Fruit fly (Drosophila melanogaster): Measurements from ENCODE around the gene Uch-L5.
A peak's percentile ranks its signal among the peaks of the same experiment; 100 is the strongest.

Uch-L5 gene

dm6 chr3L:9460775-9461491 lies 15.8 kb downstream of the Uch-L5 start, which contains the start of the genes CG3434 and CG44838 (continued):
- peak; percentile 82 for TF ChIP-seq esn (GFP tag; optimal IDR thresholded peaks at IDR 0.05)
- peak; percentile 70 for TF ChIP-seq CG32006 (GFP tag; optimal IDR thresholded peaks at IDR 0.05)
- peak; percentile 77 for TF ChIP-seq CG31627 (GFP tag; optimal IDR thresholded peaks at IDR 0.05)
- TF ChIP-seq Sox15 (GFP tag; optimal IDR thresholded peaks at IDR 0.05): peak; percentile 65
- TF ChIP-seq fkh (GFP tag; optimal IDR thresholded peaks at IDR 0.05): peak; percentile 93
- TF ChIP-seq fd59A (GFP tag; optimal IDR thresholded peaks at IDR 0.05): peak; percentile 48
- TF ChIP-seq OdsH (GFP tag; optimal IDR thresholded peaks at IDR 0.05): peak; percentile 68
- peak; percentile 5 for TF ChIP-seq fd85E (GFP tag; optimal IDR thresholded peaks at IDR 0.05)
- peak; percentile 75 for TF ChIP-seq eg (GFP tag; IDR thresholded peaks at IDR 0.05)
- peak; percentile 81 for TF ChIP-seq Met (GFP tag; optimal IDR thresholded peaks at IDR 0.05)
- peak; percentile 92 for TF ChIP-seq Eip78C (GFP tag)
- TF ChIP-seq CG3919 (GFP tag; optimal IDR thresholded peaks at IDR 0.05): peak; percentile 76
- peak; percentile 55 for TF ChIP-seq Gug (GFP tag; IDR thresholded peaks at IDR 0.05)
- TF ChIP-seq Hr38 (GFP tag; optimal IDR thresholded peaks at IDR 0.05): no peak
- TF ChIP-seq CG11902 (GFP tag; optimal IDR thresholded peaks at IDR 0.05): peak; percentile 21
- TF ChIP-seq CG10669 (GFP tag; optimal IDR thresholded peaks at IDR 0.05): peak; percentile 28
- TF ChIP-seq CG16779 (tag; optimal IDR thresholded peaks at IDR 0.05): peak; percentile 12
- TF ChIP-seq CG1621 (tag; optimal IDR thresholded peaks at IDR 0.05): peak; percentile 37
- peak; percentile 74 for TF ChIP-seq lz (GFP tag; optimal IDR thresholded peaks at IDR 0.05)

- TF ChIP-seq vri (GFP tag; optimal IDR thresholded peaks at IDR 0.05) (peak; percentile 99), OdsH (GFP tag; optimal IDR thresholded peaks at IDR 0.05) (peak; percentile 99), CG6276 (GFP tag; optimal IDR thresholded peaks at IDR 0.05) (peak; percentile 100), CG31627 (GFP tag; optimal IDR thresholded peaks at IDR 0.05) (peak; percentile 99), dac (GFP tag; optimal IDR thresholded peaks at IDR 0.05) (peak; percentile 99), pdm3 (GFP tag; optimal IDR thresholded peaks at IDR 0.05) (peak; percentile 100), cyc (GFP tag; optimal IDR thresholded peaks at IDR 0.05) (peak; percentile 99), Met (GFP tag; optimal IDR thresholded peaks at IDR 0.05) (peak; percentile 99), salr (GFP tag; optimal IDR thresholded peaks at IDR 0.05) (peak; percentile 99), Eip75B (GFP tag; optimal IDR thresholded peaks at IDR 0.05) (peak; percentile 100), CG4318 (GFP tag; optimal IDR thresholded peaks at IDR 0.05) (peak; percentile 99), CG34406 (GFP tag; optimal IDR thresholded peaks at IDR 0.05) (peak; percentile 99), Sox15 (GFP tag; optimal IDR thresholded peaks at IDR 0.05) (peak; percentile 99), Ets96B (tag; optimal IDR thresholded peaks at IDR 0.05) (peak; percentile 98), CG9139 (GFP tag; optimal IDR thresholded peaks at IDR 0.05) (peak; percentile 98), Lpt (GFP tag; optimal IDR thresholded peaks at IDR 0.05) (peak; percentile 98), Eip93F (GFP tag; optimal IDR thresholded peaks at IDR 0.05) (peak; percentile 98), Sox102F (GFP tag; optimal IDR thresholded peaks at IDR 0.05) (peak; percentile 99), svp (GFP tag) (peak; percentile 100), CG1621 (tag; optimal IDR thresholded peaks at IDR 0.05) (peak; percentile 99), CG10669 (GFP tag; optimal IDR thresholded peaks at IDR 0.05) (peak; percentile 99), Hr39 (GFP tag; optimal IDR thresholded peaks at IDR 0.05) (peak; percentile 99), CG6808 (GFP tag; optimal IDR thresholded peaks at IDR 0.05) (peak; percentile 99), CG6163 (GFP tag; IDR thresholded peaks at IDR 0.05) (peak; percentile 100), CG11902 (GFP tag; optimal IDR thresholded peaks at IDR 0.05) (peak; percentile 99), CG8632 (GFP tag; optimal IDR thresholded peaks at IDR 0.05) (peak; percentile 99), CG3919 (GFP tag; optimal IDR thresholded peaks at IDR 0.05) (peak; percentile 99), Hr38 (GFP tag; optimal IDR thresholded peaks at IDR 0.05) (peak; percentile 96), net (GFP tag; optimal IDR thresholded peaks at IDR 0.05) (peak; percentile 100), CG8319 (GFP tag; optimal IDR thresholded peaks at IDR 0.05) (peak; percentile 98), eg (GFP tag; IDR thresholded peaks at IDR 0.05) (peak; percentile 100), fd59A (GFP tag; optimal IDR thresholded peaks at IDR 0.05) (peak; percentile 99), CG11294 (GFP tag; IDR thresholded peaks at IDR 0.05) (peak; percentile 99), Smox (GFP tag; optimal IDR thresholded peaks at IDR 0.05) (peak; percentile 99), Sox14 (GFP tag; optimal IDR thresholded peaks at IDR 0.05) (peak; percentile 100), esn (GFP tag; optimal IDR thresholded peaks at IDR 0.05) (peak; percentile 100), CG8119 (GFP tag; IDR thresholded peaks at IDR 0.05) (peak; percentile 100), topi (GFP tag; optimal IDR thresholded peaks at IDR 0.05) (peak; percentile 99), CG3032 (tag; optimal IDR thresholded peaks at IDR 0.05) (peak; percentile 98), Ets21C (GFP tag; optimal IDR thresholded peaks at IDR 0.05) (peak; percentile 99), fkh (GFP tag; optimal IDR thresholded peaks at IDR 0.05) (peak; percentile 92), Gug (GFP tag; IDR thresholded peaks at IDR 0.05) (peak; percentile 100)
These were observed 19.1 kb downstream of the Uch-L5 start, which contains the start of gene CG3437 for dm6 chr3L:9457619-9458092. CG3437 (minus strand) TSS chr3L:9457669.

Data from whole organism, prepupa.